Fruit fly (Drosophila melanogaster) S2 (cell line): Measurements from ENCODE around the gene CG32793.

ENCODE experiments used
- CG8478 ChIP-seq: fragments of >200 bp; optimal IDR thresholded peaks from 2 replicates; lab custom pipeline; 2018
- CTCF ChIP-seq, 2 experiments: fragments of >200 bp; optimal IDR thresholded peaks; 2 replicates each; lab custom pipeline; 2018

dm6 chrX:2964678-2965231 lies 35.2 kb downstream of the CG32793 start:
- TF ChIP-seq CG8478 (lab: Kevin White, UChicago), result no peak
- no peak for TF ChIP-seq CTCF (optimal IDR thresholded peaks at IDR 0.05; lab: Kevin White, UChicago)
